Worm (Caenorhabditis elegans): Measurements from ENCODE around the gene F55C12.4.
A peak's percentile ranks its signal among the peaks of the same experiment; 100 is the strongest.

F55C12.4 gene

DNA sequence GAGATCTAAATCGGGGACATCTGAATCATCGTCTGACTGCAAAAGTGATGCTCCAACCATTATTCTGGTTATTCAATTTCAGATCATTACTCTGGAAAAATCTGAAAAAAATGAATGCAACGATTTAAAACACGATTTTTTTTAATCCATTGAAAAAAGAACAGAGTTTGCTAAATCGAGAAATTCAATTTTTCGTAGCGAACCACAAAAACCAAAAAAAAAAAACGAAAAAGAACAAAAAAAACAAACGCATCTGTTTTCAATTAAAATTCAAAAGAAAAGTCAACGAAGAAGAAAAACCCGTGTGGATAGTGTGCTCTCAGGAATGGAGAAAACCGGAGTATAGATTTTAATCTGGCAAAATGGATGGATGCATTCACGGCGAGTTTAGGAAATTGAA is at the start of gene F55C12.4:
F55C12.4 (minus strand) TSS at position 101 of the 400 bp plus-strand sequence.
- TF ChIP-seq syd-9 (tag; optimal IDR thresholded peaks at IDR 0.05): no peak
- TF ChIP-seq F13H6.1 (tag; optimal IDR thresholded peaks at IDR 0.05): no peak
- TF ChIP-seq ahr-1 (tag; optimal IDR thresholded peaks at IDR 0.05): no peak
- no peak for TF ChIP-seq ceh-34 (tag; optimal IDR thresholded peaks at IDR 0.05)
- no peak for TF ChIP-seq hlh-13 (GFP tag; optimal IDR thresholded peaks at IDR 0.05)
- TF ChIP-seq tbx-7 (tag; optimal IDR thresholded peaks at IDR 0.05): no peak
- TF ChIP-seq ceh-14 (tag; optimal IDR thresholded peaks at IDR 0.05): no peak
- no peak for TF ChIP-seq ceh-30 (tag; optimal IDR thresholded peaks at IDR 0.05)
- TF ChIP-seq K09A11.1 (tag; optimal IDR thresholded peaks at IDR 0.05; ENCODE audit: insufficient read depth): no peak
- TF ChIP-seq pag-3 (tag; optimal IDR thresholded peaks at IDR 0.05; ENCODE audit: borderline replicate concordance): no peak
- no peak for TF ChIP-seq unc-3 (GFP tag; conservative IDR thresholded peaks at IDR 0.05)
- no peak for TF ChIP-seq unc-3 (tag; optimal IDR thresholded peaks at IDR 0.05)
- no peak for TF ChIP-seq fax-1 (tag; optimal IDR thresholded peaks at IDR 0.05)
- TF ChIP-seq ceh-22 (tag; optimal IDR thresholded peaks at IDR 0.05): no peak
- no peak for TF ChIP-seq Y22D7AL.16 (tag; optimal IDR thresholded peaks at IDR 0.05)
- no peak for TF ChIP-seq rnt-1 (tag; optimal IDR thresholded peaks at IDR 0.05)
- TF ChIP-seq lin-11 (tag; optimal IDR thresholded peaks at IDR 0.05): no peak
- no peak for TF ChIP-seq nfya-1 (tag; optimal IDR thresholded peaks at IDR 0.05)
- TF ChIP-seq zip-5 (tag; optimal IDR thresholded peaks at IDR 0.05): no peak

DNA sequence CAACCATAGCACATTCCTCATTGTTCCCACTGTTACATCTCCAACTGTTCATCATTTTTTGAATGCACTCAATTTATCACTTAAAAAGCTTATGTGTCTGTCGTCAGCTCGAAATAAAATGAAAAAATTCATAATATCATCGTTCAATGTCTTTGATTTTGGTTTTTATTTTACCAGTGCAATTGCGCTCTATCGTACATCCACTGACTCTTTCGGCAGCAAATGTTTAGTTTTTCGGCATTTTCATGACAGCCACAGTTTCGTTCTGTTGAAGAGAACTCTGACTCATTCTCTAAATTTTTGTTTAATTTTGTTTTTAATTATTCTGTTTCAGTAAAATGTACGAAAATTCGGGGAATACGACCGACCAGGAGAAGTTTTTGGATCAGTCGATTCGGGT is 49.3 kb upstream of the F55C12.4 start, which contains the start of gene vps-35:
vps-35 (plus strand) TSS at position 335 of the 400 bp plus-strand sequence.
- no peak for TF ChIP-seq lin-11 (tag; optimal IDR thresholded peaks at IDR 0.05)
- TF ChIP-seq ceh-31 (tag; optimal IDR thresholded peaks at IDR 0.05): peak; percentile 39

DNA sequence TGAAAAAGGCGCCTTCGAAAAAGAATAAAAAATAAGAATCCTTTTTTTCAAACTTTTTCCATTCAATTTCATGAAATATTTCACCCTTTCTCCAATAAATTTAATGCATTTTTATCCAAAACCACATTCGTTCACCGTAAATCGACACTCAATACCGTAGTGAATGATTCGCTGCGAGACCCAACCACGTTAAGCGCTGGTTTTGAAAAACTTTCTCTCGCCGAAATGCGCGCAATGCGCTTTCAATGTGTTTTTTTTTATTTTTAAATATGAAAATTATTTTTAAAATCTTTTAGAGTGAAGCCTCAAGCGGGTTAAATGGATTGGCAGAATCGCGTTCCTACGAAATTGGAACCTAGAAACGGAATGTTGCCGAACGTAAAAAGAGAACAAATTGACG is 48.1 kb upstream of the F55C12.4 start, which contains the start of gene F59G1.8:
F59G1.8 (plus strand) TSS at position 293 of the 400 bp plus-strand sequence.
- TF ChIP-seq ceh-18 (tag; optimal IDR thresholded peaks at IDR 0.05): no peak
- TF ChIP-seq pax-1 (tag; optimal IDR thresholded peaks at IDR 0.05): no peak
- no peak for TF ChIP-seq F13H6.1 (tag; optimal IDR thresholded peaks at IDR 0.05)
- TF ChIP-seq pat-9 (tag; optimal IDR thresholded peaks at IDR 0.05): no peak
- no peak for TF ChIP-seq eyg-1 (tag; optimal IDR thresholded peaks at IDR 0.05)
- TF ChIP-seq pha-2 (tag; optimal IDR thresholded peaks at IDR 0.05): no peak
- TF ChIP-seq hlh-30 (tag; optimal IDR thresholded peaks at IDR 0.05; ENCODE audit: insufficient read depth): no peak
- TF ChIP-seq ama-1 (optimal IDR thresholded peaks at IDR 0.05): no peak
- TF ChIP-seq ceh-2 (tag; optimal IDR thresholded peaks at IDR 0.05): no peak

DNA sequence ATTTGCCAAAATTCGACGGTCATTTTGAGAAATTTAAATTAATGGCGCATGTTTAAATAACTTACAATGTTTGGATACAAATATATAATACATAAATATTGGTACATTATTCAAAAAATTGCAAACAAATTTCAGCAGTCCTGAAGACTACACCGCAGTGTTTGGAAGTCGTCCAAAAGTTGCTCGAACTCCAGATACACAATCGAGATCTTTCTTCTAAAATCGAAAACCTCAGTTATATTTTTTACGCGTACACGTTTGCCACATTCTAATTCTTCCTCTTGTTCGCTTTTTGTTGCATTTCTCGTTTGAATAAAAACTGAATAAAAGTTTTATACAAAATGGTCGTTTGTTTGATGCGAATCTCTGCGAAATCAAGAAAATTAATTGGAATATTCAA is 46.0 kb upstream of the F55C12.4 start, which contains the start of gene tsp-18:
tsp-18 (plus strand) TSS at position 301 of the 400 bp plus-strand sequence.
- TF ChIP-seq unc-55 (GFP tag; optimal IDR thresholded peaks at IDR 0.05): no peak
- no peak for TF ChIP-seq ceh-2 (tag; optimal IDR thresholded peaks at IDR 0.05)

DNA sequence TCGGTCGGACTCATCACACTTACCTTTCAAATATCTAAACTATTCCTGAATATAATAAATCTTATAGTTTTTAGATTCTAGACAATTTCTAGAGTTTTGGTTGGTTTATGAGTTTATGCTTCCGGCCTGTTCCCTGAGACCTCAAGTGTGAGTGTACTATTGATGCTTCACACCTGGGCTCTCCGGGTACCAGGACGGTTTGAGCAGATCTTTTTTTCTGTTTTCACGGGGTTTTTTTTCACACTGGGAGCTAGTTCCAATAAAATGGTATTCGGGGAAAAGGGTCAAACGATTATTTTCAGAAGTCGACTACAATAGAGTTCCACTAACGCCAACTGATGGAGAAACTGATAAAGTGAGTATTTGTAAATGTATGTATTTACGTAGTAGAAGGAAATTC is 43.9 kb upstream of the F55C12.4 start:
- TF ChIP-seq ceh-34 (tag; optimal IDR thresholded peaks at IDR 0.05): no peak
- no peak for TF ChIP-seq pha-4 (tag; optimal IDR thresholded peaks at IDR 0.05)
- no peak for TF ChIP-seq ceh-18 (tag; optimal IDR thresholded peaks at IDR 0.05)
- TF ChIP-seq ets-4 (tag; optimal IDR thresholded peaks at IDR 0.05): no peak
- TF ChIP-seq odd-2 (tag; optimal IDR thresholded peaks at IDR 0.05): no peak
- TF ChIP-seq K02D7.2 (tag; optimal IDR thresholded peaks at IDR 0.05): no peak

DNA sequence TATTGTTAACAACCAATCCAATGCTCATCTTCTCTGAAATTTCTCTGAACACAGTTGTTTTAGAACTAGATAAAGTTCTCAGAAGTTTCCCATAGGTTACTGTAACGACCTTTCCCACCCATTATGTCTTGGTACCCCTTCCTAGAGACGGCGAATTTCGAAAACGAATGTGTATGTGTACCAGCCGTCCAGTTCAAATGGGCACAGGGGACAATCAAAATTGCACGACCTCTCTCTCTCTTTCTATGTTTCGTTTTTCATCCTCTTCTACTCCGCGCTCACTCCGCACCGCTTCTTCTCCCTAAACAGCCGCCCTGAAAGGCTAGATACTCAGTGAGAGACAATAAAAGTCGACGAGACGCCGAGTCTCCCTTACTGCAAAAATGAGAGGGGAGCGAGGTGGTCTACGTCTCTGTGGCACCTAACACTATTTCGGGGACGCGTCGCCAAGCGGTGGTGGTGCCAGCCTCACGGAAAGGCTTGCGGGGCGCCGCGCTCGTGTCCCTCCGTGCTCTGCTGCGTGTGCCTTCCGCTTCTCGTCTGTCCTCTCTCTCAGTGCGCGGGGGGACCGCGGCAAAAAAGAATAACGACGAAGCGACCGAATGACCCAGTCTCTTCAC is 43.3 kb upstream of the F55C12.4 start:
- TF ChIP-seq ceh-19 (GFP tag; optimal IDR thresholded peaks at IDR 0.05) (peak; percentile 7), ceh-34 (tag; optimal IDR thresholded peaks at IDR 0.05) (no peak), C08G9.2 (tag; optimal IDR thresholded peaks at IDR 0.05) (peak; percentile 14), sox-2 (GFP tag; IDR thresholded peaks at IDR 0.05) (no peak), mec-3 (tag; optimal IDR thresholded peaks at IDR 0.05; ENCODE audit: borderline replicate concordance) (peak; percentile 23), npax-4 (tag; optimal IDR thresholded peaks at IDR 0.05) (no peak), tbx-2 (tag; optimal IDR thresholded peaks at IDR 0.05) (peak; percentile 12), syd-9 (tag; optimal IDR thresholded peaks at IDR 0.05) (peak; percentile 64), unc-42 (tag; optimal IDR thresholded peaks at IDR 0.05) (peak; percentile 24), F13H6.1 (tag; optimal IDR thresholded peaks at IDR 0.05) (peak; percentile 9)
